Worm (Caenorhabditis elegans): ENCODE results near the gene sel-2.

DNA sequence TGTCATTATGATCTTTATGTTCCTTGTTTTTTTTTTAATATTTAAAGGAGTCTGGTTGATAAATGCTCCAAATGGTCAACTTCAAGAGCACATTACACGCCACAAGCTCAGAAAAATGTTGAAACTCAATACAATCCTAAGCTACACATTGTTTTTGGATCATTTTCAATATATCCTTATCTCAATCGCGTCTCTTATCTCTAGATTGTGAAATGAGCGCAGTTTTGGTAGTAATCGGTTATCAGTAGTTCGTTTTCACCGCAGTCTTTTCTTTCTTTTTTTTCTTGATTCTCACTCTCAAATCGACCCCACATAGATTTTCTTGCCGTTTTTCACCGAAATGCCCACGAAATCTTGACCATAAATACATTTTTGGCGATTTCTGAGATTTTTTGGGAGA, 59.3 kb downstream of the sel-2 start:
- TF ChIP-seq dmd-6 (GFP tag; IDR thresholded peaks at IDR 0.05) (no peak), fkh-10 (GFP tag; optimal IDR thresholded peaks at IDR 0.05) (no peak), nhr-76 (tag; optimal IDR thresholded peaks at IDR 0.05) (no peak), madf-9 (GFP tag; conservative IDR thresholded peaks at IDR 0.05) (no peak), pqm-1 (tag; optimal IDR thresholded peaks at IDR 0.05) (peak; percentile 38), pha-4 (GFP tag; IDR thresholded peaks at IDR 0.05) (no peak), pha-4 (tag; optimal IDR thresholded peaks at IDR 0.05) (no peak), nhr-10 (tag; optimal IDR thresholded peaks at IDR 0.05) (no peak), ztf-7 (tag; optimal IDR thresholded peaks at IDR 0.05) (no peak), tag-97 (GFP tag; IDR thresholded peaks at IDR 0.05) (no peak), daf-19 (GFP tag; conservative IDR thresholded peaks at IDR 0.05) (no peak), snpc-1.2 (GFP tag; IDR thresholded peaks at IDR 0.05) (no peak), lim-7 (GFP tag; IDR thresholded peaks at IDR 0.05) (no peak)
